Fruit fly (Drosophila melanogaster): ENCODE results near the gene SF1.

Gene SF1

DNA sequence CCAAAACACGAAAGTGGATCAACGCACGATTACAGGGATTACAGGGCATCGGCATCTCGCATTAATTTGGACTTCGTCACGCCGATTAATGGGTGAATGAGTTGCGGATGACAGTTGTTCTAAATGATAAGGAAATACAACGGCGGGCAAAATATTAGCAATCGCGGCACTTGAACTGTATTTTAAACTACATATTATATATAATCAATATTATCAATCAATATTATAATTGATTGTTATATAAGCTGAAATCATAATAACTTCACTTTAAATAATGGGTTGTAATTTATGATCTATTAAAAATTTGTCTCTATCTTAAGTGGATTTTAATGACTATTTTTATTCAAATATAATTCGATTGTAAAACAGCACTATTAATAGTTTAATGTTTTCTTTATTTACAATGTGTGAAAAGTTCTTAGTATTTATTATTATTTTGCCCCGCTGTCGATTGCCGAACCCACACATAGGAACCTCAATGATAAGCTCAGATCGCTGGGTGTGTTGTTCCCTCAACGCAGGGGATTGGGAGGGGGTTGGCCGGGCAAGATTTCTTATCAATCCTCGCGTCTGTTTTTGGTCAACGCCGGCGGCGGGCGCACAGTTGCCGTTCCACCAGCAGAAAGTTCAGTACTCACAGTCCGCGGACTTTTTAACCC is 5.0 kb upstream of the SF1 start (continued):
- TF ChIP-seq CG10209 (GFP tag; optimal IDR thresholded peaks at IDR 0.05): peak; percentile 43
- TF ChIP-seq CG34422 (GFP tag; IDR thresholded peaks at IDR 0.05): 0 out of 3 replicates have a peak, but pooled peaks have one; percentile 50
- TF ChIP-seq nmo (GFP tag; optimal IDR thresholded peaks at IDR 0.05): peak; percentile 52
- TF ChIP-seq Taf1 (GFP tag; IDR thresholded peaks at IDR 0.05): no peak
- peak; percentile 80 for TF ChIP-seq CG18262 (tag; optimal IDR thresholded peaks at IDR 0.05)
- 0 out of 3 replicates have a peak, but pooled peaks have one; percentile 8 for TF ChIP-seq Dbx (GFP tag; IDR thresholded peaks at IDR 0.05)
- no peak for TF ChIP-seq CG10274 (GFP tag; optimal IDR thresholded peaks at IDR 0.05)
- TF ChIP-seq Side (GFP tag; optimal IDR thresholded peaks at IDR 0.05): no peak
- no peak for TF ChIP-seq gsb-n (tag; optimal IDR thresholded peaks at IDR 0.05)
- TF ChIP-seq Pdp1 (GFP tag; optimal IDR thresholded peaks at IDR 0.05): peak in 1 of 2 experiments; percentile 11
- peak; percentile 45 for TF ChIP-seq Deaf1 (tag; optimal IDR thresholded peaks at IDR 0.05)
- TF ChIP-seq CG12769 (tag; optimal IDR thresholded peaks at IDR 0.05): no peak
- peak; percentile 13 for TF ChIP-seq Xbp1 (GFP tag; optimal IDR thresholded peaks at IDR 0.05)
- no peak for TF ChIP-seq CG5953 (GFP tag; IDR thresholded peaks at IDR 0.05)
- TF ChIP-seq CG17385 (GFP tag; optimal IDR thresholded peaks at IDR 0.05): peak; percentile 58
- peak; percentile 37 for TF ChIP-seq Sox100B (GFP tag; optimal IDR thresholded peaks at IDR 0.05)
- TF ChIP-seq zf30C (GFP tag; optimal IDR thresholded peaks at IDR 0.05): no peak
- TF ChIP-seq H2.0 (GFP tag; IDR thresholded peaks at IDR 0.05): no peak; the same call in 1 of the 2 replicates
- peak; percentile 46 for TF ChIP-seq Ets65A (GFP tag)
- TF ChIP-seq CG1233 (GFP tag; optimal IDR thresholded peaks at IDR 0.05): no peak
- peak; percentile 83 for TF ChIP-seq CG8924 (tag; optimal IDR thresholded peaks at IDR 0.05)
- peak; percentile 68 for TF ChIP-seq PHDP (tag; optimal IDR thresholded peaks at IDR 0.05)
- TF ChIP-seq knrl (GFP tag; IDR thresholded peaks at IDR 0.05; ENCODE audit: partially characterized antibody): no peak
- TF ChIP-seq CG17829 (tag; optimal IDR thresholded peaks at IDR 0.05): peak; percentile 70
- 0 out of 3 replicates have a peak, but pooled peaks have one; percentile 13 for TF ChIP-seq zfh1 (GFP tag; IDR thresholded peaks at IDR 0.05)
- TF ChIP-seq CG10462 (GFP tag; optimal IDR thresholded peaks at IDR 0.05): no peak
- no peak for TF ChIP-seq corto (GFP tag; optimal IDR thresholded peaks at IDR 0.05)
- TF ChIP-seq CG3847 (GFP tag; IDR thresholded peaks at IDR 0.05): 0 out of 2 replicates have a peak, but pooled peaks have one; percentile 19
- TF ChIP-seq Hmr (GFP tag; optimal IDR thresholded peaks at IDR 0.05): peak; percentile 59
- TF ChIP-seq CG6272 (GFP tag; IDR thresholded peaks at IDR 0.05): no peak
- TF ChIP-seq cas (GFP tag; IDR thresholded peaks at IDR 0.05): 0 out of 2 replicates have a peak, but pooled peaks have one; percentile 9
- peak; percentile 2 for TF ChIP-seq CG10147 (GFP tag; optimal IDR thresholded peaks at IDR 0.05)
- TF ChIP-seq CG17361 (GFP tag; IDR thresholded peaks at IDR 0.05): peak; percentile 77
- TF ChIP-seq lola (GFP tag; optimal IDR thresholded peaks at IDR 0.05): peak in 1 of 3 experiments; percentile 28
- no peak for TF ChIP-seq CG4617 (GFP tag; optimal IDR thresholded peaks at IDR 0.05; ENCODE audit: borderline replicate concordance)
- no peak for TF ChIP-seq wor (GFP tag; IDR thresholded peaks at IDR 0.05)
- peak; percentile 34; the same call in 2 of the 3 replicates for TF ChIP-seq ci (GFP tag; IDR thresholded peaks at IDR 0.05)
- TF ChIP-seq CG33557 (GFP tag; optimal IDR thresholded peaks at IDR 0.05): no peak
- TF ChIP-seq CG2875 (GFP tag; optimal IDR thresholded peaks at IDR 0.05): peak; percentile 9
- TF ChIP-seq Bteb2 (GFP tag; optimal IDR thresholded peaks at IDR 0.05): no peak
- no peak for TF ChIP-seq nerfin-1 (tag; optimal IDR thresholded peaks at IDR 0.05)
- peak; percentile 79 for TF ChIP-seq grau (tag; optimal IDR thresholded peaks at IDR 0.05)
- TF ChIP-seq gfzf (GFP tag; optimal IDR thresholded peaks at IDR 0.05): no peak
- peak; percentile 18; the same call in 1 of the 2 replicates for TF ChIP-seq slbo (GFP tag; IDR thresholded peaks at IDR 0.05)
- TF ChIP-seq CG11504 (tag; optimal IDR thresholded peaks at IDR 0.05): peak; percentile 68
- peak; percentile 48 for TF ChIP-seq Sox102F (GFP tag; optimal IDR thresholded peaks at IDR 0.05)
- TF ChIP-seq Rfx (GFP tag; IDR thresholded peaks at IDR 0.05): peak; percentile 33; the same call in 1 of the 2 replicates
- no peak for TF ChIP-seq CG4282 (GFP tag; optimal IDR thresholded peaks at IDR 0.05)
